Fruit fly (Drosophila melanogaster): ENCODE data around the gene Yod1.

The Yod1 gene

dm6 chr3L:5139312-5139711, 5.6 kb downstream of the Yod1 start, which contains the start of the genes Tcs5 and CHMP2B (continued):
- TF ChIP-seq CG7368 (GFP tag; optimal IDR thresholded peaks at IDR 0.05), result peak; percentile 99
- TF ChIP-seq CG10631 (GFP tag; optimal IDR thresholded peaks at IDR 0.05), result peak; percentile 100
- TF ChIP-seq Eip75B (GFP tag; optimal IDR thresholded peaks at IDR 0.05), result peak; percentile 100
- peak; percentile 100 for TF ChIP-seq acj6 (GFP tag; optimal IDR thresholded peaks at IDR 0.05)
- TF ChIP-seq Eip78C (GFP tag), result peak; percentile 98
- peak; percentile 99 for TF ChIP-seq CG6854 (GFP tag; optimal IDR thresholded peaks at IDR 0.05)
- TF ChIP-seq svp (GFP tag), result peak; percentile 98
- peak; percentile 99 for TF ChIP-seq achi (GFP tag; optimal IDR thresholded peaks at IDR 0.05)
- TF ChIP-seq CG11294 (GFP tag; IDR thresholded peaks at IDR 0.05), result peak; percentile 100
- peak; percentile 100 for TF ChIP-seq Sox14 (GFP tag; optimal IDR thresholded peaks at IDR 0.05)
- peak; percentile 99 for TF ChIP-seq CG15336 (GFP tag; IDR thresholded peaks at IDR 0.05)
- peak; percentile 99 for TF ChIP-seq CG10669 (GFP tag; optimal IDR thresholded peaks at IDR 0.05)
- TF ChIP-seq CG31627 (GFP tag; optimal IDR thresholded peaks at IDR 0.05), result peak; percentile 100
- peak; percentile 100 for TF ChIP-seq cyc (GFP tag; optimal IDR thresholded peaks at IDR 0.05)
- peak; percentile 100 for TF ChIP-seq Lpt (GFP tag; optimal IDR thresholded peaks at IDR 0.05)
- TF ChIP-seq Ets21C (GFP tag; optimal IDR thresholded peaks at IDR 0.05), result peak; percentile 100
- peak; percentile 97 for TF ChIP-seq fkh (GFP tag; optimal IDR thresholded peaks at IDR 0.05)
- TF ChIP-seq CG8632 (GFP tag; optimal IDR thresholded peaks at IDR 0.05), result peak; percentile 100
- TF ChIP-seq Sox15 (GFP tag; optimal IDR thresholded peaks at IDR 0.05), result peak; percentile 100
- TF ChIP-seq pdm3 (GFP tag; optimal IDR thresholded peaks at IDR 0.05), result peak; percentile 100
- peak; percentile 100 for TF ChIP-seq fd59A (GFP tag; optimal IDR thresholded peaks at IDR 0.05)

DNA sequence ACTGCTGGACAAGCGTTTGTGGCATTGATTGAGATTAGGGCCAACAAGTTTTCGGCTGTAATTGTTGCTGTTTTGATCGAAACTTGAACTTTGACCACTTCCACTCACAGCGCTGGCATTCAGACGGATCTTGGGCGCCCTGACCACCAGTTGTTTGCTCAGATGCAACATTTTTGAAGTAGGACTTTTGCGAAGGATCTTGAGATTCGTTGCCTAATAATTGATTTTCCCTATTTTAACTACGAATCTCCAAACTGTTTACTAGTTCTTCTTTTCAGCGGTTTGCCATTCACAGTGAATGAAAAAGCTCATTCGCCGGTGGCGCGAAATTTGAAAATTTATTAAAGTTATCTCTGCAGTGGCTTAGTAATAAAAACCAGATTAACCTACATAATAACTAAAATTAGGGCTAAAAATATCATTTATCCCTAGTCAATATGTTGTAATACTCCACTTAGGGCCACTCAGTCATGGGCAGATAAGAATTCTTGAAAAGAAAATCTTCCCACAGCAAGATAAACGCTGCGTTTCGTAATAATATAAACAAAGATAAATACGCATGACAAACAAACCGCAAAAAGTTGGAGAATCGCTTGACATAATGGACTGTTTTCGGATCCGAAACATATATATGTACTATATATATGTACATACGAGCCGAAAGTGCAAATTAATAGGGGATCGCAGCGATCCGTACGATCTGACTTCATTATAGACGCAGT, 7.9 kb downstream of the Yod1 start, which contains the start of the genes Dhrs4 and Gdap1:
Gene Dhrs4, minus strand, starts transcription at position 267 of the 722 bp plus-strand sequence.
Gene Gdap1, plus strand, starts transcription at position 574 of the 722 bp plus-strand sequence.
- TF ChIP-seq CG6276 (GFP tag; optimal IDR thresholded peaks at IDR 0.05) (peak; percentile 71), svp (GFP tag) (peak; percentile 87), CG8119 (GFP tag; IDR thresholded peaks at IDR 0.05) (0 out of 3 replicates have a peak, but pooled peaks have one; percentile 29), ss (GFP tag; optimal IDR thresholded peaks at IDR 0.05) (peak in 1 of 2 experiments; percentile 70), CG6854 (GFP tag; optimal IDR thresholded peaks at IDR 0.05) (peak; percentile 33), CG16779 (tag; optimal IDR thresholded peaks at IDR 0.05) (peak; percentile 16), CG4318 (GFP tag; optimal IDR thresholded peaks at IDR 0.05) (no peak), fkh (GFP tag; optimal IDR thresholded peaks at IDR 0.05) (peak; percentile 72), Eip78C (GFP tag) (peak; percentile 57), CG15336 (GFP tag; IDR thresholded peaks at IDR 0.05) (peak; percentile 36; the same call in 1 of the 2 replicates), achi (GFP tag; optimal IDR thresholded peaks at IDR 0.05) (no peak), CG9139 (GFP tag; optimal IDR thresholded peaks at IDR 0.05) (peak; percentile 49), salr (GFP tag; optimal IDR thresholded peaks at IDR 0.05) (no peak), CG11294 (GFP tag; IDR thresholded peaks at IDR 0.05) (no peak), CG6808 (GFP tag; optimal IDR thresholded peaks at IDR 0.05) (peak; percentile 56)

- TF ChIP-seq eg (GFP tag; IDR thresholded peaks at IDR 0.05), result 0 out of 3 replicates have a peak, but pooled peaks have one; percentile 18
- TF ChIP-seq CG31627 (GFP tag; optimal IDR thresholded peaks at IDR 0.05), result no peak
- no peak for TF ChIP-seq CG4318 (GFP tag; optimal IDR thresholded peaks at IDR 0.05)
- TF ChIP-seq CG10631 (GFP tag; optimal IDR thresholded peaks at IDR 0.05), result no peak
- no peak for TF ChIP-seq Ets21C (GFP tag; optimal IDR thresholded peaks at IDR 0.05)
- TF ChIP-seq Eip93F (GFP tag; optimal IDR thresholded peaks at IDR 0.05), result no peak
- TF ChIP-seq fkh (GFP tag; optimal IDR thresholded peaks at IDR 0.05), result no peak
- no peak for TF ChIP-seq dsx (GFP tag; optimal IDR thresholded peaks at IDR 0.05; ENCODE audit: poor library complexity, severe bottlenecking)
- TF ChIP-seq Sox15 (GFP tag; optimal IDR thresholded peaks at IDR 0.05), result no peak
- TF ChIP-seq Met (GFP tag; optimal IDR thresholded peaks at IDR 0.05), result no peak
- no peak for TF ChIP-seq CG8632 (GFP tag; optimal IDR thresholded peaks at IDR 0.05)
- no peak for TF ChIP-seq cyc (GFP tag; optimal IDR thresholded peaks at IDR 0.05)
- peak; percentile 95 for TF ChIP-seq svp (GFP tag)
- TF ChIP-seq CG10669 (GFP tag; optimal IDR thresholded peaks at IDR 0.05), result no peak
- no peak for TF ChIP-seq CG6276 (GFP tag; optimal IDR thresholded peaks at IDR 0.05)
- TF ChIP-seq fd59A (GFP tag; optimal IDR thresholded peaks at IDR 0.05), result no peak
- no peak for TF ChIP-seq Hr4 (GFP tag; optimal IDR thresholded peaks at IDR 0.05)
- peak; percentile 38 for TF ChIP-seq CG6854 (GFP tag; optimal IDR thresholded peaks at IDR 0.05)
- no peak for TF ChIP-seq vri (GFP tag; optimal IDR thresholded peaks at IDR 0.05)
- TF ChIP-seq CG34406 (GFP tag; optimal IDR thresholded peaks at IDR 0.05), result no peak
- no peak for TF ChIP-seq CG6808 (GFP tag; optimal IDR thresholded peaks at IDR 0.05)
- no peak for TF ChIP-seq salr (GFP tag; optimal IDR thresholded peaks at IDR 0.05)
- TF ChIP-seq CG11762 (GFP tag; optimal IDR thresholded peaks at IDR 0.05; ENCODE audit: insufficient read depth), result no peak
- TF ChIP-seq CG3032 (tag; optimal IDR thresholded peaks at IDR 0.05), result no peak
- TF ChIP-seq Blimp-1 (GFP tag; optimal IDR thresholded peaks at IDR 0.05), result peak; percentile 97
- TF ChIP-seq CG8319 (GFP tag; optimal IDR thresholded peaks at IDR 0.05), result no peak
- TF ChIP-seq Eip75B (GFP tag; optimal IDR thresholded peaks at IDR 0.05), result no peak
Observed at dm6 chr3L:5145814-5146244, 12.2 kb downstream of the Yod1 start, which contains the start of the genes Fitm and AlaRS-m. Gene Fitm, minus strand, starts transcription at chr3L:5146063. Gene AlaRS-m, plus strand, starts transcription at chr3L:5146098.
